Fruit fly (Drosophila melanogaster) whole organism, embryonic: ENCODE data around the gene CG42340.

Experiments used
- Ada2b ChIP-seq: fragments of 200-800 bp; sonication (Bioruptor generic); IDR thresholded peaks from 2 replicates; pipeline ENCODE4 v1.3.6; 2022; ENCODE audit warnings: missing biosample characterization, missing genetic modification characterization
- Atf-2 ChIP-seq: fragments of 200-800 bp; sonication (Bioruptor generic); optimal IDR thresholded peaks from 2 replicates; lab custom pipeline; 2016; ENCODE audit warnings: missing biosample characterization, missing genetic modification characterization
- C15 ChIP-seq: fragments of 200-800 bp; sonication (Bioruptor generic); IDR thresholded peaks from 3 replicates; pipeline ENCODE4 v1.3.6; 2022; ENCODE audit warnings: missing biosample characterization, missing genetic modification characterization
- CG11560 ChIP-seq: fragments of 200-800 bp; sonication (Bioruptor generic); IDR thresholded peaks from 3 replicates; pipeline ENCODE4 v1.3.6; 2022; ENCODE audit warnings: missing biosample characterization, missing genetic modification characterization
- CG12071 ChIP-seq: fragments of 200-800 bp; sonication (Bioruptor generic); optimal IDR thresholded peaks from 3 replicates; lab custom pipeline; 2018; ENCODE audit warnings: missing biosample characterization, mild to moderate bottlenecking, missing genetic modification characterization
- CG12391 ChIP-seq: fragments of 200-800 bp; sonication (Bioruptor generic); optimal IDR thresholded peaks from 3 replicates; lab custom pipeline; 2018; ENCODE audit warnings: missing biosample characterization, mild to moderate bottlenecking, missing genetic modification characterization, moderate library complexity
- CG13287 ChIP-seq: fragments of 200-800 bp; sonication (Bioruptor generic); IDR thresholded peaks from 2 replicates; pipeline ENCODE4 v1.3.6; 2022; ENCODE audit warnings: missing biosample characterization, missing genetic modification characterization; ENCODE audit not compliant: partially characterized antibody
- CG13296 ChIP-seq: fragments of 200-800 bp; sonication (Bioruptor generic); optimal IDR thresholded peaks from 3 replicates; lab custom pipeline; 2018; ENCODE audit warnings: missing biosample characterization, mild to moderate bottlenecking, missing genetic modification characterization
- CG14860 ChIP-seq: fragments of 200-800 bp; sonication (Bioruptor generic); IDR thresholded peaks from 3 replicates; pipeline ENCODE4 v1.3.6; 2022; ENCODE audit warnings: missing biosample characterization, missing genetic modification characterization; ENCODE audit not compliant: partially characterized antibody
- CG14965 ChIP-seq: fragments of 200-800 bp; sonication (Bioruptor generic); optimal IDR thresholded peaks from 2 replicates; lab custom pipeline; 2016; ENCODE audit warnings: missing biosample characterization, missing genetic modification characterization, borderline replicate concordance
- CG18476 ChIP-seq: fragments of 200-800 bp; sonication (Bioruptor generic); optimal IDR thresholded peaks from 2 replicates; lab custom pipeline; 2016; ENCODE audit warnings: missing biosample characterization, mild to moderate bottlenecking, missing genetic modification characterization
- CG2120 ChIP-seq: fragments of 200-800 bp; sonication (Bioruptor generic); optimal IDR thresholded peaks from 3 replicates; lab custom pipeline; 2016; ENCODE audit warnings: missing biosample characterization, missing genetic modification characterization
- CG2712 ChIP-seq: fragments of 200-800 bp; optimal IDR thresholded peaks from 3 replicates; lab custom pipeline; 2019; ENCODE audit warnings: missing biosample characterization, mild to moderate bottlenecking, missing genetic modification characterization, moderate library complexity
- CG32772 ChIP-seq: fragments of 200-800 bp; sonication (Bioruptor generic); IDR thresholded peaks from 2 replicates; pipeline ENCODE4 v1.3.6; 2022; ENCODE audit warnings: missing biosample characterization, missing genetic modification characterization
- CG4730 ChIP-seq: fragments of 200-800 bp; sonication (Bioruptor generic); IDR thresholded peaks from 2 replicates; pipeline ENCODE4 v1.3.6; 2022; ENCODE audit warnings: missing biosample characterization, missing genetic modification characterization
- CG7963 ChIP-seq: fragments of 200-800 bp; sonication (Bioruptor generic); IDR thresholded peaks from 3 replicates; pipeline ENCODE4 v1.3.6; 2022; ENCODE audit warnings: missing biosample characterization, missing genetic modification characterization; ENCODE audit not compliant: partially characterized antibody
- CG9932 ChIP-seq: fragments of 200-800 bp; sonication (Bioruptor generic); IDR thresholded peaks from 2 replicates; pipeline ENCODE4 v1.3.6; 2022; ENCODE audit warnings: missing biosample characterization, missing genetic modification characterization
- Fer2 ChIP-seq: fragments of 200-800 bp; sonication (Bioruptor generic); optimal IDR thresholded peaks from 2 replicates; lab custom pipeline; 2018; ENCODE audit warnings: missing biosample characterization, mild to moderate bottlenecking, missing genetic modification characterization, moderate library complexity
- Hr39 ChIP-seq: fragments of >200 bp; optimal IDR thresholded peaks from 2 replicates; lab custom pipeline; 2017
- MTF-1 ChIP-seq: fragments of 200-800 bp; sonication (Bioruptor generic); optimal IDR thresholded peaks from 2 replicates; lab custom pipeline; 2018; ENCODE audit warnings: missing biosample characterization, mild to moderate bottlenecking, missing genetic modification characterization, borderline replicate concordance
- Opbp ChIP-seq: fragments of 200-800 bp; sonication (Bioruptor generic); IDR thresholded peaks from 3 replicates; pipeline ENCODE4 v1.3.6; 2022; ENCODE audit warnings: missing biosample characterization, missing genetic modification characterization; ENCODE audit not compliant: partially characterized antibody
- Pdp1 ChIP-seq, 2 experiments: fragments of 200-800 bp; sonication (Bioruptor generic); optimal IDR thresholded peaks; 3 replicates each; lab custom pipeline; 2016; ENCODE audit warnings: missing biosample characterization in 2 of 2, missing genetic modification characterization in 2 of 2, mild to moderate bottlenecking in 1 of 2, moderate library complexity in 1 of 2
- Poxn ChIP-seq: fragments of 200-800 bp; sonication (Bioruptor generic); IDR thresholded peaks from 2 replicates; pipeline ENCODE4 v1.3.6; 2022; ENCODE audit warnings: missing biosample characterization, missing genetic modification characterization
- Sin3A ChIP-seq: fragments of >200 bp; optimal IDR thresholded peaks from 2 replicates; lab custom pipeline; 2018
- Sox100B ChIP-seq: fragments of 200-800 bp; sonication (Bioruptor generic); optimal IDR thresholded peaks from 3 replicates; lab custom pipeline; 2018; ENCODE audit warnings: missing biosample characterization, mild to moderate bottlenecking, missing genetic modification characterization
- Trl ChIP-seq, 3 experiments: fragments of >200 bp in 2 of 3; fragments of 200-800 bp in 1 of 3; sonication (Bioruptor generic) in 1 of 3; optimal IDR thresholded peaks; 2 replicates in 1 of 3; 3 replicates in 2 of 3; lab custom pipeline; 2016 to 2017; ENCODE audit warnings: missing biosample characterization in 1 of 3, missing genetic modification characterization in 1 of 3
- Xbp1 ChIP-seq: fragments of 200-800 bp; sonication (Bioruptor generic); optimal IDR thresholded peaks from 3 replicates; lab custom pipeline; 2016; ENCODE audit warnings: missing biosample characterization, mild to moderate bottlenecking, missing genetic modification characterization
- ara ChIP-seq: fragments of 200-800 bp; sonication (Bioruptor generic); IDR thresholded peaks from 2 replicates; pipeline ENCODE4 v1.3.6; 2022; ENCODE audit warnings: missing biosample characterization, missing genetic modification characterization
- ato ChIP-seq: fragments of 200-800 bp; sonication (Bioruptor generic); IDR thresholded peaks from 2 replicates; pipeline ENCODE4 v1.3.6; 2022; ENCODE audit warnings: missing biosample characterization, missing genetic modification characterization; ENCODE audit not compliant: partially characterized antibody
- bcd ChIP-seq: fragments of 200-800 bp; sonication (Bioruptor generic); optimal IDR thresholded peaks from 2 replicates; lab custom pipeline; 2017; ENCODE audit warnings: missing biosample characterization, mild to moderate bottlenecking, missing genetic modification characterization
- corto ChIP-seq: fragments of 200-800 bp; sonication (Bioruptor generic); optimal IDR thresholded peaks from 2 replicates; lab custom pipeline; 2016; ENCODE audit warnings: missing biosample characterization, mild to moderate bottlenecking, missing genetic modification characterization, moderate library complexity
- dm ChIP-seq: fragments of 200-800 bp; sonication (Bioruptor generic); optimal IDR thresholded peaks from 3 replicates; lab custom pipeline; 2016; ENCODE audit warnings: missing biosample characterization, missing genetic modification characterization
- en ChIP-seq: fragments of 200-800 bp; sonication (Bioruptor generic); optimal IDR thresholded peaks from 2 replicates; lab custom pipeline; 2016; ENCODE audit warnings: missing biosample characterization, missing genetic modification characterization
- gcm ChIP-seq: fragments of 200-800 bp; sonication (Bioruptor generic); optimal IDR thresholded peaks from 2 replicates; lab custom pipeline; 2019; ENCODE audit warnings: missing biosample characterization, mild to moderate bottlenecking, missing genetic modification characterization, moderate library complexity
- h ChIP-seq: fragments of >200 bp; optimal IDR thresholded peaks from 2 replicates; lab custom pipeline; 2017
- hbn ChIP-seq: fragments of 200-800 bp; sonication (Bioruptor generic); IDR thresholded peaks from 2 replicates; pipeline ENCODE4 v1.3.6; 2022; ENCODE audit warnings: missing biosample characterization, missing genetic modification characterization; ENCODE audit not compliant: partially characterized antibody
- hth ChIP-seq: fragments of >200 bp; optimal IDR thresholded peaks from 2 replicates; lab custom pipeline; 2017; ENCODE audit warnings: inconsistent platforms
- kah ChIP-seq: fragments of 200-800 bp; sonication (Bioruptor generic); optimal IDR thresholded peaks from 2 replicates; lab custom pipeline; 2018; ENCODE audit warnings: missing biosample characterization, mild to moderate bottlenecking, missing genetic modification characterization
- lbe ChIP-seq: fragments of 200-800 bp; sonication (Bioruptor generic); optimal IDR thresholded peaks from 2 replicates; lab custom pipeline; 2016; ENCODE audit warnings: missing biosample characterization, mild to moderate bottlenecking, missing genetic modification characterization
- lola ChIP-seq, 3 experiments: fragments of >200 bp in 2 of 3; fragments of 200-800 bp in 1 of 3; sonication (Bioruptor generic) in 1 of 3; optimal IDR thresholded peaks; 2 replicates each; lab custom pipeline; 2017 to 2019; ENCODE audit warnings: missing biosample characterization in 3 of 3, missing genetic modification characterization in 3 of 3, mild to moderate bottlenecking in 1 of 3, moderate library complexity in 1 of 3
- mam ChIP-seq: fragments of 200-800 bp; sonication (Bioruptor generic); optimal IDR thresholded peaks from 3 replicates; lab custom pipeline; 2016; ENCODE audit warnings: missing biosample characterization, missing genetic modification characterization
- nmo ChIP-seq: fragments of 200-800 bp; sonication (Bioruptor generic); optimal IDR thresholded peaks from 2 replicates; lab custom pipeline; 2018; ENCODE audit warnings: missing biosample characterization, mild to moderate bottlenecking, missing genetic modification characterization, moderate library complexity
- pita ChIP-seq: fragments of 200-800 bp; sonication (Bioruptor generic); optimal IDR thresholded peaks from 2 replicates; lab custom pipeline; 2017; ENCODE audit warnings: missing biosample characterization, mild to moderate bottlenecking, missing genetic modification characterization
- pzg ChIP-seq: fragments of 200-800 bp; sonication (Bioruptor generic); optimal IDR thresholded peaks from 3 replicates; lab custom pipeline; 2018; ENCODE audit warnings: missing biosample characterization, mild to moderate bottlenecking, missing genetic modification characterization, moderate library complexity
- slou ChIP-seq: fragments of 200-800 bp; sonication (Bioruptor generic); optimal IDR thresholded peaks from 3 replicates; lab custom pipeline; 2016; ENCODE audit warnings: missing biosample characterization, missing genetic modification characterization
- ssp ChIP-seq: fragments of 200-800 bp; sonication (Bioruptor generic); IDR thresholded peaks from 2 replicates; pipeline ENCODE4 v1.3.6; 2022; ENCODE audit warnings: missing biosample characterization, missing genetic modification characterization
- tin ChIP-seq: fragments of 200-800 bp; sonication (Bioruptor generic); optimal IDR thresholded peaks from 3 replicates; lab custom pipeline; 2016; ENCODE audit warnings: missing biosample characterization, missing genetic modification characterization
- trh ChIP-seq: fragments of 200-800 bp; sonication (Bioruptor generic); optimal IDR thresholded peaks from 2 replicates; lab custom pipeline; 2016; ENCODE audit warnings: missing biosample characterization, missing genetic modification characterization
- vvl ChIP-seq: fragments of 200-800 bp; sonication (Bioruptor generic); IDR thresholded peaks from 2 replicates; pipeline ENCODE4 v1.3.6; 2022; ENCODE audit warnings: missing biosample characterization, missing genetic modification characterization
- yki ChIP-seq: fragments of >200 bp; optimal IDR thresholded peaks from 3 replicates; lab custom pipeline; 2018

The CG42340 gene

dm6 chrX:6571234-6571915 lies 47.3 kb upstream of the CG42340 start (continued):
- peak; percentile 95 for TF ChIP-seq Sox100B (GFP tag; lab: Kevin White, UChicago)
- TF ChIP-seq bcd (GFP tag; lab: Kevin White, UChicago), result peak; percentile 89
- peak; percentile 92 for TF ChIP-seq gcm (GFP tag; lab: Kevin White, UChicago)
- TF ChIP-seq CG4730 (GFP tag; lab: Robert Waterston, UW), result peak; percentile 58
- TF ChIP-seq hth (lab: Kevin White, UChicago), result no peak
- peak; percentile 71 for TF ChIP-seq kah (GFP tag; lab: Kevin White, UChicago)
- peak; percentile 95 for TF ChIP-seq nmo
- peak; percentile 44 for TF ChIP-seq CG2120 (GFP tag; lab: Kevin White, UChicago)
- TF ChIP-seq lola (GFP tag; optimal IDR thresholded peaks at IDR 0.05; lab: Kevin White, UChicago), result peak in 1 of 3 experiments; percentile 94
- TF ChIP-seq tin, result peak; percentile 84
- no peak for TF ChIP-seq corto (GFP tag; lab: Kevin White, UChicago)
- TF ChIP-seq CG13287, result no peak
- TF ChIP-seq Pdp1 (GFP tag; optimal IDR thresholded peaks at IDR 0.05; lab: Kevin White, UChicago), result peak; percentile 52 to 60
- peak; percentile 97 for TF ChIP-seq MTF-1 (GFP tag; lab: Kevin White, UChicago)
- TF ChIP-seq CG14860, result no peak
- no peak for TF ChIP-seq dm (GFP tag; lab: Kevin White, UChicago)
- TF ChIP-seq CG2712 (tag; lab: Kevin White, UChicago), result peak; percentile 96
- TF ChIP-seq hbn (GFP tag; lab: Robert Waterston, UW), result no peak
- TF ChIP-seq Ada2b (GFP tag; lab: Robert Waterston, UW), result peak; percentile 67
- TF ChIP-seq CG12071, result peak; percentile 57
- TF ChIP-seq CG14965 (GFP tag; lab: Kevin White, UChicago), result no peak
- TF ChIP-seq ara (GFP tag; lab: Robert Waterston, UW), result peak; percentile 87
- TF ChIP-seq CG9932 (GFP tag; lab: Robert Waterston, UW), result no peak; the same call in 1 of the 2 replicates
- no peak for TF ChIP-seq Sin3A (lab: Kevin White, UChicago)
- TF ChIP-seq CG32772, result peak; percentile 83
- TF ChIP-seq CG12391 (tag; lab: Kevin White, UChicago), result peak; percentile 93
- TF ChIP-seq slou (GFP tag; lab: Kevin White, UChicago), result no peak
- peak; percentile 42 for TF ChIP-seq en (GFP tag; lab: Kevin White, UChicago)
- peak; percentile 62 for TF ChIP-seq Fer2 (tag; lab: Kevin White, UChicago)
- TF ChIP-seq Trl (optimal IDR thresholded peaks at IDR 0.05; lab: Kevin White, UChicago), result peak in 1 of 2 experiments; percentile 55
- no peak for TF ChIP-seq Trl (GFP tag; optimal IDR thresholded peaks at IDR 0.05; lab: Kevin White, UChicago)
- no peak for TF ChIP-seq Poxn (GFP tag; lab: Robert Waterston, UW)
- no peak for TF ChIP-seq pzg (GFP tag; lab: Kevin White, UChicago)
- no peak for TF ChIP-seq CG7963 (GFP tag; lab: Robert Waterston, UW)
- no peak for TF ChIP-seq yki
- peak; percentile 34 for TF ChIP-seq lbe
- peak; percentile 88 for TF ChIP-seq vvl (GFP tag; lab: Robert Waterston, UW)
- TF ChIP-seq CG18476, result peak; percentile 72
- TF ChIP-seq CG11560 (tag; lab: Robert Waterston, UW), result peak; percentile 27; the same call in 1 of the 3 replicates
- TF ChIP-seq trh (GFP tag; lab: Kevin White, UChicago), result peak; percentile 53
- TF ChIP-seq Xbp1 (GFP tag; lab: Kevin White, UChicago), result peak; percentile 86
- TF ChIP-seq ato, result no peak
- TF ChIP-seq pita (GFP tag; lab: Kevin White, UChicago), result no peak
- TF ChIP-seq h, result no peak
- peak; percentile 15 for TF ChIP-seq Atf-2 (GFP tag; lab: Kevin White, UChicago)
- no peak for TF ChIP-seq Opbp (GFP tag; lab: Robert Waterston, UW)
- TF ChIP-seq Hr39 (lab: Kevin White, UChicago), result no peak
- peak; percentile 84 for TF ChIP-seq CG13296
- peak; percentile 73 for TF ChIP-seq ssp (GFP tag; lab: Robert Waterston, UW)
- no peak for TF ChIP-seq C15 (GFP tag; lab: Robert Waterston, UW)
- TF ChIP-seq mam (GFP tag; lab: Kevin White, UChicago), result no peak
